Fruit fly (Drosophila melanogaster) whole organism, embryonic: ENCODE results near the gene dia.

Source experiments
- Bgb ChIP-seq: fragments of 200-800 bp; sonication (Bioruptor generic); IDR thresholded peaks from 2 replicates; pipeline ENCODE4 v1.3.6; 2022; ENCODE audit warnings: missing biosample characterization, missing genetic modification characterization; ENCODE audit not compliant: partially characterized antibody
- CG10209 ChIP-seq: fragments of 200-800 bp; sonication (Bioruptor generic); optimal IDR thresholded peaks from 3 replicates; lab custom pipeline; 2017; ENCODE audit warnings: missing biosample characterization, mild to moderate bottlenecking, missing genetic modification characterization, missing genetic modification reagents
- CG11398 ChIP-seq: fragments of 200-800 bp; sonication (Bioruptor generic); optimal IDR thresholded peaks from 2 replicates; lab custom pipeline; 2016; ENCODE audit warnings: missing biosample characterization, missing genetic modification characterization
- CG12942 ChIP-seq: fragments of 200-800 bp; sonication (Bioruptor generic); optimal IDR thresholded peaks from 3 replicates; lab custom pipeline; 2016; ENCODE audit warnings: missing biosample characterization, missing genetic modification characterization
- CG13287 ChIP-seq: fragments of 200-800 bp; sonication (Bioruptor generic); IDR thresholded peaks from 2 replicates; pipeline ENCODE4 v1.3.6; 2022; ENCODE audit warnings: missing biosample characterization, missing genetic modification characterization; ENCODE audit not compliant: partially characterized antibody
- CG15479 ChIP-seq: fragments of 200-800 bp; sonication (Bioruptor generic); optimal IDR thresholded peaks from 3 replicates; lab custom pipeline; 2019; ENCODE audit warnings: missing biosample characterization, mild to moderate bottlenecking, missing genetic modification characterization, moderate library complexity
- CG16813 ChIP-seq: fragments of 200-800 bp; sonication (Bioruptor generic); IDR thresholded peaks from 3 replicates; pipeline ENCODE4 v1.3.6; 2022; ENCODE audit warnings: missing biosample characterization, missing genetic modification characterization; ENCODE audit not compliant: partially characterized antibody
- CG32532 ChIP-seq: fragments of 200-800 bp; sonication (Bioruptor generic); IDR thresholded peaks from 2 replicates; pipeline ENCODE4 v1.3.6; 2022; ENCODE audit warnings: missing biosample characterization, missing genetic modification characterization
- CG32772 ChIP-seq: fragments of 200-800 bp; sonication (Bioruptor generic); IDR thresholded peaks from 2 replicates; pipeline ENCODE4 v1.3.6; 2022; ENCODE audit warnings: missing biosample characterization, missing genetic modification characterization
- CG33213 ChIP-seq: fragments of 200-800 bp; sonication (Bioruptor generic); optimal IDR thresholded peaks from 3 replicates; lab custom pipeline; 2016; ENCODE audit warnings: missing biosample characterization, missing genetic modification characterization
- CG34422 ChIP-seq: fragments of 200-800 bp; sonication (Bioruptor generic); IDR thresholded peaks from 3 replicates; pipeline ENCODE4 v1.3.6; 2022; ENCODE audit warnings: missing biosample characterization, missing genetic modification characterization
- CG3726 ChIP-seq: fragments of 200-800 bp; sonication (Bioruptor generic); IDR thresholded peaks from 3 replicates; pipeline ENCODE4, ENCODE4 v1.3.6; 2022; ENCODE audit warnings: missing biosample characterization, missing genetic modification characterization
- CG3847 ChIP-seq: fragments of 200-800 bp; sonication (Bioruptor generic); IDR thresholded peaks from 2 replicates; pipeline ENCODE4 v1.3.6; 2022; ENCODE audit warnings: missing biosample characterization, missing genetic modification characterization
- CG5180 ChIP-seq: fragments of 200-800 bp; sonication (Bioruptor generic); optimal IDR thresholded peaks from 3 replicates; lab custom pipeline; 2017; ENCODE audit warnings: missing biosample characterization, missing genetic modification characterization, mild to moderate bottlenecking, moderate library complexity, missing genetic modification reagents
- CG6791 ChIP-seq: fragments of 200-800 bp; sonication (Bioruptor generic); IDR thresholded peaks from 3 replicates; pipeline ENCODE4 v1.3.6; 2022; ENCODE audit warnings: missing biosample characterization, missing genetic modification characterization; ENCODE audit not compliant: partially characterized antibody
- CTCF ChIP-seq: fragments of 200-800 bp; sonication (Bioruptor generic); optimal IDR thresholded peaks from 2 replicates; lab custom pipeline; 2017; ENCODE audit warnings: missing biosample characterization, mild to moderate bottlenecking, missing genetic modification characterization, moderate library complexity
- D ChIP-seq, 2 experiments: fragments of 200-800 bp in 1 of 2; fragments of >200 bp in 1 of 2; sonication (Bioruptor generic) in 1 of 2; optimal IDR thresholded peaks; 2 replicates in 1 of 2; 3 replicates in 1 of 2; lab custom pipeline; 2017; ENCODE audit warnings: mild to moderate bottlenecking in 1 of 2, missing biosample characterization in 1 of 2, missing genetic modification characterization in 1 of 2, missing genetic modification reagents in 1 of 2
- H2.0 ChIP-seq: fragments of 200-800 bp; sonication (Bioruptor generic); IDR thresholded peaks from 2 replicates; pipeline ENCODE4 v1.3.6; 2022; ENCODE audit warnings: missing biosample characterization, missing genetic modification characterization
- Hand ChIP-seq: fragments of 200-800 bp; sonication (Bioruptor generic); optimal IDR thresholded peaks from 2 replicates; lab custom pipeline; 2017; ENCODE audit warnings: mild to moderate bottlenecking, missing biosample characterization, missing genetic modification reagents, missing genetic modification characterization
- Hr39 ChIP-seq: fragments of >200 bp; optimal IDR thresholded peaks from 2 replicates; lab custom pipeline; 2017
- MTF-1 ChIP-seq: fragments of 200-800 bp; sonication (Bioruptor generic); optimal IDR thresholded peaks from 2 replicates; lab custom pipeline; 2018; ENCODE audit warnings: missing biosample characterization, mild to moderate bottlenecking, missing genetic modification characterization, borderline replicate concordance
- NFAT ChIP-seq: fragments of 200-800 bp; sonication (Bioruptor generic); IDR thresholded peaks from 2 replicates; pipeline ENCODE4 v1.3.6; 2022; ENCODE audit warnings: missing biosample characterization, missing genetic modification characterization
- Xrp1 ChIP-seq: fragments of 200-800 bp; sonication (Bioruptor generic); IDR thresholded peaks from 2 replicates; pipeline ENCODE4 v1.3.6; 2022; ENCODE audit warnings: missing biosample characterization, missing genetic modification characterization
- bcd ChIP-seq: fragments of 200-800 bp; sonication (Bioruptor generic); optimal IDR thresholded peaks from 2 replicates; lab custom pipeline; 2017; ENCODE audit warnings: missing biosample characterization, mild to moderate bottlenecking, missing genetic modification characterization
- cad ChIP-seq: fragments of >200 bp; optimal IDR thresholded peaks from 2 replicates; lab custom pipeline; 2017; ENCODE audit warnings: missing biosample characterization, missing genetic modification characterization
- ci ChIP-seq: fragments of 200-800 bp; sonication (Bioruptor generic); IDR thresholded peaks from 3 replicates; pipeline ENCODE4 v1.3.6; 2022; ENCODE audit warnings: missing biosample characterization, missing genetic modification characterization
- eve ChIP-seq, 2 experiments: fragments of >200 bp; optimal IDR thresholded peaks; 2 replicates each; lab custom pipeline; 2017; ENCODE audit warnings: missing biosample characterization in 2 of 2, missing genetic modification characterization in 2 of 2
- fu2 ChIP-seq: fragments of 200-800 bp; sonication (Bioruptor generic); optimal IDR thresholded peaks from 2 replicates; lab custom pipeline; 2016; ENCODE audit warnings: missing biosample characterization, missing genetic modification characterization
- h ChIP-seq: fragments of >200 bp; optimal IDR thresholded peaks from 2 replicates; lab custom pipeline; 2017
- hbn ChIP-seq: fragments of 200-800 bp; sonication (Bioruptor generic); IDR thresholded peaks from 2 replicates; pipeline ENCODE4 v1.3.6; 2022; ENCODE audit warnings: missing biosample characterization, missing genetic modification characterization; ENCODE audit not compliant: partially characterized antibody
- ken ChIP-seq: fragments of 200-800 bp; sonication (Bioruptor generic); IDR thresholded peaks from 3 replicates; pipeline ENCODE4 v1.3.6; 2022; ENCODE audit warnings: missing biosample characterization, missing genetic modification characterization
- luna ChIP-seq: fragments of 200-800 bp; sonication (Bioruptor generic); optimal IDR thresholded peaks from 2 replicates; lab custom pipeline; 2016; ENCODE audit warnings: missing biosample characterization, missing genetic modification characterization
- maf-S ChIP-seq: fragments of 200-800 bp; sonication (Bioruptor generic); optimal IDR thresholded peaks from 2 replicates; lab custom pipeline; 2016; ENCODE audit warnings: missing biosample characterization, missing genetic modification characterization
- nau ChIP-seq: fragments of 200-800 bp; sonication (Bioruptor generic); optimal IDR thresholded peaks from 3 replicates; lab custom pipeline; 2017; ENCODE audit warnings: missing biosample characterization, mild to moderate bottlenecking, missing genetic modification characterization, missing genetic modification reagents
- p53 ChIP-seq: fragments of 200-800 bp; sonication (Bioruptor generic); optimal IDR thresholded peaks from 2 replicates; lab custom pipeline; 2016; ENCODE audit warnings: missing biosample characterization, missing genetic modification characterization
- prd ChIP-seq, 3 experiments: fragments of >200 bp in 2 of 3; fragments of 200-800 bp in 1 of 3; sonication (Bioruptor generic) in 1 of 3; optimal IDR thresholded peaks in 2 of 3; IDR thresholded peaks in 1 of 3; 2 replicates in 2 of 3; 3 replicates in 1 of 3; pipeline versions ENCODE4 v1.3.6 to Lab custom; 2017 to 2022; ENCODE audit warnings: missing biosample characterization in 1 of 3, missing genetic modification characterization in 1 of 3
- repo ChIP-seq: fragments of 200-800 bp; sonication (Bioruptor generic); optimal IDR thresholded peaks from 2 replicates; lab custom pipeline; 2016; ENCODE audit warnings: missing biosample characterization, missing genetic modification characterization
- sc ChIP-seq, 3 experiments: fragments of >200 bp in 2 of 3; fragments of 200-800 bp in 1 of 3; sonication (Bioruptor generic) in 1 of 3; optimal IDR thresholded peaks; 2 replicates in 2 of 3; 3 replicates in 1 of 3; lab custom pipeline; 2017; ENCODE audit warnings: mild to moderate bottlenecking in 1 of 3, missing biosample characterization in 1 of 3, missing genetic modification characterization in 1 of 3, missing genetic modification reagents in 1 of 3
- sna ChIP-seq: fragments of 200-800 bp; sonication (Bioruptor generic); IDR thresholded peaks from 2 replicates; pipeline ENCODE4 v1.3.6; 2022; ENCODE audit warnings: missing biosample characterization, missing genetic modification characterization; ENCODE audit not compliant: partially characterized antibody
- stwl ChIP-seq: fragments of 200-800 bp; sonication (Bioruptor generic); optimal IDR thresholded peaks from 3 replicates; lab custom pipeline; 2018; ENCODE audit warnings: missing biosample characterization, mild to moderate bottlenecking, missing genetic modification characterization, moderate library complexity
- tll ChIP-seq, 2 experiments: fragments of 200-800 bp in 1 of 2; fragments of >200 bp in 1 of 2; sonication (Bioruptor generic) in 1 of 2; optimal IDR thresholded peaks; 2 replicates each; lab custom pipeline; 2017 to 2019; ENCODE audit warnings: missing biosample characterization in 2 of 2, missing genetic modification characterization in 2 of 2, mild to moderate bottlenecking in 1 of 2, moderate library complexity in 1 of 2
- trh ChIP-seq: fragments of 200-800 bp; sonication (Bioruptor generic); optimal IDR thresholded peaks from 2 replicates; lab custom pipeline; 2016; ENCODE audit warnings: missing biosample characterization, missing genetic modification characterization
- zen ChIP-seq: fragments of 200-800 bp; sonication (Bioruptor generic); optimal IDR thresholded peaks from 3 replicates; lab custom pipeline; 2018; ENCODE audit warnings: missing biosample characterization, mild to moderate bottlenecking, missing genetic modification characterization, moderate library complexity
- zfh1 ChIP-seq: fragments of 200-800 bp; sonication (Bioruptor generic); IDR thresholded peaks from 3 replicates; pipeline ENCODE4 v1.3.6; 2022; ENCODE audit warnings: missing biosample characterization, missing genetic modification characterization

The dia gene

dm6 chr2L:20761951-20762538, 4.1 kb downstream of the dia start (continued):
- TF ChIP-seq sc (optimal IDR thresholded peaks at IDR 0.05; lab: Kevin White, UChicago): no peak
- no peak for TF ChIP-seq sc (GFP tag; optimal IDR thresholded peaks at IDR 0.05; lab: Kevin White, UChicago)
- no peak for TF ChIP-seq NFAT

dm6 chr2L:20764663-20765062, 6.7 kb downstream of the dia start:
- no peak for TF ChIP-seq prd (optimal IDR thresholded peaks at IDR 0.05; lab: Kevin White, UChicago)
- 0 out of 3 replicates have a peak, but pooled peaks have one; percentile 22 for TF ChIP-seq prd (GFP tag; IDR thresholded peaks at IDR 0.05; lab: Robert Waterston, UW)
- peak; percentile 8; the same call in 1 of the 3 replicates for TF ChIP-seq zfh1 (GFP tag; lab: Robert Waterston, UW)
- TF ChIP-seq cad (GFP tag; lab: Kevin White, UChicago): no peak
- peak; percentile 88 for TF ChIP-seq Hr39 (lab: Kevin White, UChicago)
- TF ChIP-seq CG3726: 0 out of 3 replicates have a peak, but pooled peaks have one; percentile 55
- no peak for TF ChIP-seq trh (GFP tag; lab: Kevin White, UChicago)
- no peak for TF ChIP-seq CG32772
- TF ChIP-seq ci (GFP tag; lab: Robert Waterston, UW): 0 out of 3 replicates have a peak, but pooled peaks have one; percentile 10
- TF ChIP-seq ken (GFP tag; lab: Robert Waterston, UW): 0 out of 3 replicates have a peak, but pooled peaks have one; percentile 6
- TF ChIP-seq Bgb (GFP tag; lab: Robert Waterston, UW): 0 out of 2 replicates have a peak, but pooled peaks have one; percentile 14

- TF ChIP-seq luna (no peak), cad (GFP tag; lab: Kevin White, UChicago) (peak; percentile 99), repo (no peak), nau (GFP tag; lab: Kevin White, UChicago) (no peak), tll (GFP tag; optimal IDR thresholded peaks at IDR 0.05; lab: Kevin White, UChicago) (peak in 1 of 2 experiments; percentile 92), MTF-1 (GFP tag; lab: Kevin White, UChicago) (no peak), H2.0 (GFP tag; lab: Robert Waterston, UW) (no peak), CG6791 (0 out of 3 replicates have a peak, but pooled peaks have one; percentile 6), CG5180 (GFP tag; lab: Kevin White, UChicago) (peak; percentile 2), CG33213 (GFP tag; lab: Kevin White, UChicago) (no peak), sna (no peak), zen (tag; lab: Kevin White, UChicago) (peak; percentile 38), CG15479 (GFP tag; lab: Kevin White, UChicago) (peak; percentile 97), D (optimal IDR thresholded peaks at IDR 0.05; lab: Kevin White, UChicago) (peak; percentile 88), D (GFP tag; optimal IDR thresholded peaks at IDR 0.05; lab: Kevin White, UChicago) (no peak)
Measured at dm6 chr2L:20768568-20769071, 10.7 kb downstream of the dia start.

- TF ChIP-seq p53 (GFP tag; lab: Kevin White, UChicago): no peak
- no peak for TF ChIP-seq CG11398 (GFP tag; lab: Kevin White, UChicago)
- no peak for TF ChIP-seq CG34422 (GFP tag; lab: Robert Waterston, UW)
- peak; percentile 27 for TF ChIP-seq bcd (GFP tag; lab: Kevin White, UChicago)
- TF ChIP-seq h (lab: Kevin White, UChicago): no peak
- TF ChIP-seq CTCF (GFP tag; lab: Kevin White, UChicago): no peak
- no peak for TF ChIP-seq maf-S (GFP tag; lab: Kevin White, UChicago)
- no peak for TF ChIP-seq CG12942
- no peak for TF ChIP-seq CG33213 (GFP tag; lab: Kevin White, UChicago)
- TF ChIP-seq fu2 (GFP tag; lab: Kevin White, UChicago): no peak
- TF ChIP-seq eve (GFP tag; optimal IDR thresholded peaks at IDR 0.05; lab: Kevin White, UChicago): no peak
- no peak for TF ChIP-seq Hand (GFP tag; lab: Kevin White, UChicago)
- TF ChIP-seq CG16813: no peak
- no peak for TF ChIP-seq hbn (GFP tag; lab: Robert Waterston, UW)
- no peak for TF ChIP-seq CG10209 (GFP tag; lab: Kevin White, UChicago)
- peak; percentile 35; the same call in 1 of the 2 replicates for TF ChIP-seq Xrp1 (GFP tag; lab: Robert Waterston, UW)
- peak; percentile 52; the same call in 1 of the 2 replicates for TF ChIP-seq CG32532 (GFP tag; lab: Robert Waterston, UW)
- no peak for TF ChIP-seq stwl (tag; lab: Kevin White, UChicago)
- TF ChIP-seq CG3847 (GFP tag; lab: Robert Waterston, UW): peak; percentile 41; the same call in 1 of the 2 replicates
- peak; percentile 27; the same call in 1 of the 2 replicates for TF ChIP-seq CG13287 (GFP tag; lab: Robert Waterston, UW)
Measured at dm6 chr2L:20770242-20770769, 12.4 kb downstream of the dia start, which contains the start of gene cad. Gene cad (plus strand): TSS chr2L:20770731.
